Worm (Caenorhabditis elegans) whole organism, L4 larva: ENCODE data around the gene R02F2.7.

Experiments
- F49E8.2 ChIP-seq: sonication (generic microtip); optimal IDR thresholded peaks from 2 replicates; lab custom pipeline; 2016; ENCODE audit warnings: missing compliant biosample characterization, mild to moderate bottlenecking, missing genetic modification characterization, borderline replicate concordance
- R02D3.7 ChIP-seq: fragments of 150-350 bp; sonication (generic microtip); optimal IDR thresholded peaks from 3 replicates; lab custom pipeline; 2014; ENCODE audit warnings: missing biosample characterization, missing genetic modification characterization
- ama-1 ChIP-seq: fragments of 150-350 bp; optimal IDR thresholded peaks from 2 replicates; lab custom pipeline; 2014; ENCODE audit warnings: inconsistent platforms, mixed read lengths
- dve-1 ChIP-seq: sonication (generic microtip); optimal IDR thresholded peaks from 2 replicates; lab custom pipeline; 2017; ENCODE audit warnings: antibody characterized with exemption, mild to moderate bottlenecking, missing genetic modification characterization, missing compliant biosample characterization; ENCODE audit not compliant: insufficient read depth
- egl-27 ChIP-seq: sonication (generic microtip); optimal IDR thresholded peaks from 3 replicates; lab custom pipeline; 2017; ENCODE audit warnings: missing biosample characterization, missing genetic modification reagents, missing genetic modification characterization
- fkh-10 ChIP-seq: fragments of 150-350 bp; optimal IDR thresholded peaks from 2 replicates; lab custom pipeline; 2014; ENCODE audit warnings: missing biosample characterization, missing genetic modification reagents, missing genetic modification characterization
- hlh-11 ChIP-seq: fragments of 200-800 bp; sonication (Bioruptor generic); optimal IDR thresholded peaks from 2 replicates; lab custom pipeline; 2018; ENCODE audit warnings: mild to moderate bottlenecking, missing genetic modification characterization, missing compliant biosample characterization
- lin-1 ChIP-seq: fragments of 200-800 bp; sonication (Bioruptor generic); IDR thresholded peaks from 2 replicates; pipeline ENCODE4 v1.3.6; 2022; ENCODE audit warnings: missing genetic modification reagents, missing genetic modification characterization, missing compliant biosample characterization
- lin-13 ChIP-seq: fragments of 150-350 bp; optimal IDR thresholded peaks from 2 replicates; lab custom pipeline; 2014; ENCODE audit warnings: missing biosample characterization, missing genetic modification reagents, missing genetic modification characterization
- rbr-2 ChIP-seq: sonication (generic microtip); optimal IDR thresholded peaks from 2 replicates; lab custom pipeline; 2016; ENCODE audit warnings: missing genotype, missing genetic modification characterization, missing compliant biosample characterization
- snpc-4 ChIP-seq: fragments of 150-350 bp; optimal IDR thresholded peaks from 2 replicates; lab custom pipeline; 2014; ENCODE audit warnings: missing biosample characterization, missing genetic modification characterization
- unc-62 ChIP-seq, 3 experiments: fragments of 150-350 bp in 1 of 3; sonication (generic microtip); optimal IDR thresholded peaks in 2 of 3; peaks in 1 of 3; 1 replicate in 1 of 3; 2 replicates in 2 of 3; lab custom pipeline; 2014 to 2017; ENCODE audit warnings: missing biosample characterization in 3 of 3, missing genetic modification characterization in 3 of 3, missing genetic modification reagents in 3 of 3, missing genotype in 1 of 3
- ztf-7 ChIP-seq: fragments of 150-350 bp; optimal IDR thresholded peaks from 2 replicates; lab custom pipeline; 2014; ENCODE audit warnings: missing biosample characterization, missing genetic modification characterization

DNA sequence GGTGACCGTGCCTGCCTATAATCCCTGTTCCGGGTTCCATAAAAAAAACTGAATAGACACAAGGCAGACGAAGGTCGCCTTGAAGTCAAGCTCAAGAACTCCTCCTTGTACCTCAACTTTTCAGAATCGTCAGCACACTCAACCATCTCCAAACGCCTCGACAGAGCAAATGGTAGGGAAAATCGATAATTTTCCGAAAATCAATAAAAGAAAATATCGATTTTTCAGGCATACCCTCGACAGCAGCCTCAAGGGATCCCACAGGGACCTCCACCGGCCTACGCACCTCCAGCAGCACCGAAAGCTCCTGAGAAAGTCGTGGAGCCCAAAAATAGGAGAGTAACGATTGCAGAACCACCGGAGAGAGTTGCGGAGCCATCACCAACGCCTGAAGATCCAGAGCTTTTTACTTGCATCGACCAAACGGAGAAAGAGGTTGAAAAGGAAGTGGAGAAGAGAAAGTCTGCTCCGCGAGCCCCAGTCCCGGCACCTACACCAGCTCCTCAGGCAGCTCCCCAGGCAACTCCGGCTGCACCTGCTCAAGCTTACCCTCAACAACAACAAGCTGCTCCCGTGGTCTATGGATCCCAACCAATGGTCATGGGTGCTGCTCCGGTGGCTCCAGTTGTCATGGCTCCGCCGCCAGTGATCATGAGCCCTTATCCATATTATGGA, 3.9 kb downstream of the R02F2.7 start:
- no peak for TF ChIP-seq ztf-7 (tag; lab: Kevin White, UChicago)
- TF ChIP-seq unc-62 (GFP tag; optimal IDR thresholded peaks at IDR 0.05 in 1 of 2; lab: Kevin White, UChicago), result no peak
- TF ChIP-seq unc-62 (tag; optimal IDR thresholded peaks at IDR 0.05; lab: Kevin White, UChicago), result no peak
- TF ChIP-seq dve-1 (tag; lab: Kevin White, UChicago), result no peak
- no peak for TF ChIP-seq R02D3.7 (tag; lab: Kevin White, UChicago)
- no peak for TF ChIP-seq hlh-11 (tag; lab: Kevin White, UChicago)
- no peak for TF ChIP-seq F49E8.2
- no peak for TF ChIP-seq ama-1 (lab: Kevin White, UChicago)
- no peak for TF ChIP-seq lin-1 (GFP tag; lab: Robert Waterston, UW)
- TF ChIP-seq snpc-4 (tag; lab: Kevin White, UChicago), result no peak
- no peak for TF ChIP-seq lin-13
- TF ChIP-seq fkh-10 (GFP tag; lab: Kevin White, UChicago), result no peak
- TF ChIP-seq rbr-2 (tag; lab: Kevin White, UChicago), result no peak
- TF ChIP-seq egl-27 (tag; lab: Kevin White, UChicago), result no peak
